Fruit fly (Drosophila melanogaster): ENCODE results near the gene CG14860.

Gene CG14860

dm6 chr3R:14893791-14894782 lies 497 bp upstream of the CG14860 start, which contains the start of gene Dph2 (continued):
- TF ChIP-seq CG14050 (GFP tag; IDR thresholded peaks at IDR 0.05) = peak; percentile 31; the same call in 1 of the 3 replicates
- TF ChIP-seq kni (GFP tag; optimal IDR thresholded peaks at IDR 0.05) = peak; percentile 67
- no peak for TF ChIP-seq unc-4 (GFP tag; IDR thresholded peaks at IDR 0.05; ENCODE audit: partially characterized antibody)
- peak; percentile 69 for TF ChIP-seq sim (GFP tag; IDR thresholded peaks at IDR 0.05)
- TF ChIP-seq mam (GFP tag; optimal IDR thresholded peaks at IDR 0.05) = peak; percentile 30
- peak; percentile 84 for TF ChIP-seq ap (GFP tag; IDR thresholded peaks at IDR 0.05)
- TF ChIP-seq Hey (tag; optimal IDR thresholded peaks at IDR 0.05) = no peak
- peak; percentile 59 for TF ChIP-seq Sry-δ (GFP tag; optimal IDR thresholded peaks at IDR 0.05)
- no peak for TF ChIP-seq CG10274 (GFP tag; optimal IDR thresholded peaks at IDR 0.05)
- peak; percentile 91 for TF ChIP-seq Ets65A (GFP tag)
- no peak for TF ChIP-seq org-1 (GFP tag; optimal IDR thresholded peaks at IDR 0.05)
- no peak for TF ChIP-seq CG11398 (GFP tag; optimal IDR thresholded peaks at IDR 0.05)
- peak; percentile 25 for TF ChIP-seq scrt (GFP tag; optimal IDR thresholded peaks at IDR 0.05)
- TF ChIP-seq CG12236 (GFP tag; optimal IDR thresholded peaks at IDR 0.05) = no peak
- TF ChIP-seq vvl (GFP tag; IDR thresholded peaks at IDR 0.05) = peak; percentile 93
- no peak for TF ChIP-seq CG16779 (GFP tag; IDR thresholded peaks at IDR 0.05)
- TF ChIP-seq CG8944 (GFP tag; optimal IDR thresholded peaks at IDR 0.05) = peak; percentile 8
- TF ChIP-seq Side (GFP tag; optimal IDR thresholded peaks at IDR 0.05) = peak; percentile 25
- TF ChIP-seq Eip74EF (GFP tag; optimal IDR thresholded peaks at IDR 0.05) = peak in 1 of 2 experiments; percentile 60
- TF ChIP-seq Dip3 (GFP tag; optimal IDR thresholded peaks at IDR 0.05) = peak; percentile 58
- no peak for TF ChIP-seq psq (GFP tag; optimal IDR thresholded peaks at IDR 0.05)
- peak; percentile 88 for TF ChIP-seq E2f1 (GFP tag; IDR thresholded peaks at IDR 0.05)
- TF ChIP-seq BEAF-32 (GFP tag; optimal IDR thresholded peaks at IDR 0.05) = peak; percentile 48
- TF ChIP-seq row (GFP tag; IDR thresholded peaks at IDR 0.05) = peak; percentile 91
- peak; percentile 47 for TF ChIP-seq az2 (GFP tag; optimal IDR thresholded peaks at IDR 0.05)
- peak; percentile 23 for TF ChIP-seq CG4424 (GFP tag; optimal IDR thresholded peaks at IDR 0.05)
- peak; percentile 55 for TF ChIP-seq CG33557 (GFP tag; optimal IDR thresholded peaks at IDR 0.05)
- no peak for TF ChIP-seq zen2 (GFP tag; IDR thresholded peaks at IDR 0.05; ENCODE audit: partially characterized antibody)
- TF ChIP-seq gem (tag; optimal IDR thresholded peaks at IDR 0.05) = peak; percentile 92
- peak; percentile 22; the same call in 1 of the 2 replicates for TF ChIP-seq ro (GFP tag; IDR thresholded peaks at IDR 0.05)
- peak; percentile 77 for TF ChIP-seq CG14710 (tag; optimal IDR thresholded peaks at IDR 0.05)
- TF ChIP-seq shn (GFP tag; optimal IDR thresholded peaks at IDR 0.05) = no peak
- TF ChIP-seq CG11560 (tag; IDR thresholded peaks at IDR 0.05) = peak; percentile 12; the same call in 2 of the 3 replicates
- peak; percentile 11 for TF ChIP-seq repo (GFP tag; optimal IDR thresholded peaks at IDR 0.05)
- TF ChIP-seq CG17912 (GFP tag; optimal IDR thresholded peaks at IDR 0.05) = no peak
- peak; percentile 83 for TF ChIP-seq Xrp1 (GFP tag; IDR thresholded peaks at IDR 0.05)
- peak; percentile 76 for TF ChIP-seq Dp (GFP tag; optimal IDR thresholded peaks at IDR 0.05)
- TF ChIP-seq Hand (GFP tag; optimal IDR thresholded peaks at IDR 0.05) = no peak
- peak; percentile 60 for TF ChIP-seq CG1602 (GFP tag; optimal IDR thresholded peaks at IDR 0.05)
- peak; percentile 53 for TF ChIP-seq Sin3A (optimal IDR thresholded peaks at IDR 0.05)
- 0 out of 2 replicates have a peak, but pooled peaks have one; percentile 19 for TF ChIP-seq GATAe (GFP tag; conservative IDR thresholded peaks at IDR 0.05)
- no peak for TF ChIP-seq CG12769 (tag; optimal IDR thresholded peaks at IDR 0.05)
- TF ChIP-seq Ets97D (GFP tag; optimal IDR thresholded peaks at IDR 0.05) = peak; percentile 47
- peak; percentile 56 for TF ChIP-seq CrebB (tag; optimal IDR thresholded peaks at IDR 0.05)
- peak; percentile 89 for TF ChIP-seq CG17328 (GFP tag; IDR thresholded peaks at IDR 0.05)
- peak; percentile 27 for TF ChIP-seq CHES-1-like (GFP tag; optimal IDR thresholded peaks at IDR 0.05)
- no peak for TF ChIP-seq ewg (GFP tag; optimal IDR thresholded peaks at IDR 0.05)
- no peak for TF ChIP-seq seq (GFP tag; IDR thresholded peaks at IDR 0.05)
- no peak for TF ChIP-seq CG3065 (GFP tag; optimal IDR thresholded peaks at IDR 0.05)

Data from whole organism, embryonic.